Worm (Caenorhabditis elegans) whole organism, midembryonic: Measurements from ENCODE around the gene F10E7.2.
A peak's percentile ranks its signal among the peaks of the same experiment; 100 is the strongest.

Experiments
- T22C8.4 ChIP-seq: fragments of 200-800 bp; sonication (Bioruptor generic); IDR thresholded peaks from 2 replicates; pipeline ENCODE4 v1.3.6; 2022; ENCODE audit warnings: missing genetic modification characterization, missing compliant biosample characterization
- cog-1 ChIP-seq: sonication (generic microtip); optimal IDR thresholded peaks from 2 replicates; lab custom pipeline; 2016; ENCODE audit warnings: missing genetic modification characterization, missing compliant biosample characterization
- flt-1 ChIP-seq: fragments of 200-800 bp; sonication (Bioruptor generic); IDR thresholded peaks from 2 replicates; pipeline ENCODE4 v1.3.6; 2022; ENCODE audit warnings: missing genetic modification characterization, missing compliant biosample characterization
- klf-2 ChIP-seq: fragments of 200-800 bp; sonication (Bioruptor generic); conservative IDR thresholded peaks from 2 replicates; pipeline ENCODE4 v1.3.6; 2022; ENCODE audit warnings: missing genetic modification reagents, missing genetic modification characterization, missing compliant biosample characterization
- med-1 ChIP-seq: sonication (generic microtip); optimal IDR thresholded peaks from 2 replicates; lab custom pipeline; 2017; ENCODE audit warnings: missing genetic modification characterization, mild to moderate bottlenecking, missing compliant biosample characterization, antibody characterized with exemption, missing genetic modification reagents; ENCODE audit not compliant: insufficient read depth
- ref-1 ChIP-seq: fragments of 200-800 bp; sonication (Bioruptor generic); conservative IDR thresholded peaks from 2 replicates; pipeline ENCODE4 v1.3.6; 2022; ENCODE audit warnings: missing genetic modification reagents, missing genetic modification characterization, missing compliant biosample characterization
- tab-1 ChIP-seq: fragments of 200-800 bp; sonication (Bioruptor generic); IDR thresholded peaks from 2 replicates; pipeline ENCODE4 v1.3.6; 2022; ENCODE audit warnings: missing genetic modification characterization, missing compliant biosample characterization
- ztf-23 ChIP-seq: fragments of 200-800 bp; sonication (Bioruptor generic); IDR thresholded peaks from 2 replicates; pipeline ENCODE4 v1.3.6; 2022; ENCODE audit warnings: missing genetic modification reagents, missing genetic modification characterization, missing compliant biosample characterization
- ztf-29 ChIP-seq: fragments of 200-800 bp; sonication (Bioruptor generic); IDR thresholded peaks from 2 replicates; pipeline ENCODE4 v1.3.6; 2022; ENCODE audit warnings: missing genetic modification reagents, missing genetic modification characterization, missing compliant biosample characterization

F10E7.2 gene

DNA sequence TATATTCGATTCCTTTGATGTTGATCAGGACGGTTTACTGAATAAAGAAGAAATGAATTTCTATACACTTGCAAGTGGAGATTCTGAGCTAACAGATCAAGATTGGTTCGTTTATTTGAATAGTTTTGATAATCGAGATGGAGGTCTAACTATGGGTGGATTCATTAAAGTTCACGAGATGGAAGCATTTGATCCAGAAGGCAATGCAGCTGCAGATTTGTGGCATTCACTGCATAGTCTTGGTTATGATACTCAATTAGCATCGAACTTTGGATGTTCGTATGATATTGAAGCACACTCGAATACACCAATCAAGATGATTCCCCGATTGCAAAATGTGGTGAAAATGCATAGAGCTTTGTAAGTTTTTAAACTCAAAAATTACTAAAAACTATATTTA lies 26.1 kb upstream of the F10E7.2 start:
- TF ChIP-seq klf-2 (GFP tag; lab: Robert Waterston, UW), result no peak
- TF ChIP-seq cog-1, result no peak
- TF ChIP-seq tab-1 (GFP tag; lab: Robert Waterston, UW), result no peak
- TF ChIP-seq med-1 (GFP tag; lab: Kevin White, UChicago), result no peak
- TF ChIP-seq ztf-29 (GFP tag; lab: Robert Waterston, UW), result no peak
- TF ChIP-seq ztf-23, result no peak
- TF ChIP-seq ref-1, result no peak
- TF ChIP-seq T22C8.4, result no peak
- no peak for TF ChIP-seq flt-1 (GFP tag; lab: Robert Waterston, UW)

DNA sequence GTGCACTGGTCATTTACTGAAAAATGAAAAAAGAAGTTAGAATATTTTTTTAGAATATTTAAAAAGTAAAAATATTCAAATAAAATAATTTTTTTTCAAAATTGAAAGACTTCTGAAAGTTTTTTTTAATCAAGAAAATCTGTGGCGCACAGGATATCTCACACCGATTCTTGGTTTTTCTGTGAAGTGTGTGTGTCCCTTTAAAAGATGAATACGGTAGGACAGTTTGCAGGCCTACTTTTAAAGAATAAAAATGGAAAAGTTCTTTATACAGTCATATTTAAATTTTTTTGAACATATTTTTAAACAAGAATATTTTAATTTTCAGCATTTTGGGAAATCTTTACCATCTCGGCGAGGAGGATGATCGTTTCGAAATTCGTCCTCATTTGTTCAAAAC lies 23.5 kb upstream of the F10E7.2 start, which contains the start of gene mct-5:
mct-5 (minus strand) TSS at position 16 of the 400 bp plus-strand sequence.
- TF ChIP-seq T22C8.4 (no peak), cog-1 (no peak), ref-1 (no peak), klf-2 (GFP tag; lab: Robert Waterston, UW) (no peak), ztf-23 (no peak), ztf-29 (GFP tag; lab: Robert Waterston, UW) (no peak), tab-1 (GFP tag; lab: Robert Waterston, UW) (no peak), med-1 (GFP tag; lab: Kevin White, UChicago) (no peak), flt-1 (GFP tag; lab: Robert Waterston, UW) (no peak)

DNA sequence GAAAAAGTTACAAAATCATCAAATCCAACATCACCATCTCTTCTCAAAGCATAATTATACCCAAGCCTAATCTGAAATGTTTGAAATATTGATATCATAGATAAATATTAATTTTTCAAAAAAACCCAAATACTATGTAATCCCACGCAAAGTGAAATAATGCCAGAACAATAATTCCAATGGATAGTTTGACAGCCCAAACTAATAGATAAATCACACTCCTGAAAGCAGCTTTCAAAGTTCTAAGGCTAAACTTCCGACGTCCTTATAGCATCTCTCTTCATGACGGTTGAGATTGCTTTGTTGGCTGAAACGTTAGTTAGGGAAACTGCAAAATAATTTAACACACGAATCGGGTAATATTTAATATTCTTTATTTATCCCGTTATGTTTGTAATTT lies 22.8 kb upstream of the F10E7.2 start:
- TF ChIP-seq flt-1 (GFP tag; lab: Robert Waterston, UW) (no peak), klf-2 (GFP tag; lab: Robert Waterston, UW) (no peak), ztf-29 (GFP tag; lab: Robert Waterston, UW) (no peak), ztf-23 (no peak), tab-1 (GFP tag; lab: Robert Waterston, UW) (no peak), cog-1 (no peak), ref-1 (no peak), med-1 (GFP tag; lab: Kevin White, UChicago) (no peak), T22C8.4 (no peak)

DNA sequence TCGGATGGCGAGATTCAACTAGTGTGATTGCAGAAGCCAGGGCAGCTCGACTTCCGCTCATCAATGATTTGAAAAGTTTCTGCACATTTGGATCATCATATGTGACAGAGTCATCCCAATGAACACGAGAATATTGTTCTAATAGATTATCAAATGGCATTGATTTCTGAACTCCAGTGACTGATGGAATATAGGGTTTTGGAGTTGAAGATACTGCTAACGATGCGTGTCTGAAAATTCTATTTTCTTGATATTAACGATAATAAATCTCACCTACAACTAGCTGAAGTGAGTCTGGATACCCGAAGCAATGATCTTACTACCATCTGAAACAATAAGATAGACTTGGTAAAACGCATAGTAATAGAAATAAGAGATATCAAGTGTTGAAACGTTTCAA lies 21.2 kb upstream of the F10E7.2 start, which contains the start of gene mmaa-1:
mmaa-1 (minus strand) TSS at position 328 of the 400 bp plus-strand sequence.
- TF ChIP-seq tab-1 (GFP tag; lab: Robert Waterston, UW) (no peak), ztf-23 (no peak), ztf-29 (GFP tag; lab: Robert Waterston, UW) (no peak), T22C8.4 (no peak), med-1 (GFP tag; lab: Kevin White, UChicago) (no peak), ref-1 (no peak), flt-1 (GFP tag; lab: Robert Waterston, UW) (no peak), klf-2 (GFP tag; lab: Robert Waterston, UW) (no peak), cog-1 (no peak)

DNA sequence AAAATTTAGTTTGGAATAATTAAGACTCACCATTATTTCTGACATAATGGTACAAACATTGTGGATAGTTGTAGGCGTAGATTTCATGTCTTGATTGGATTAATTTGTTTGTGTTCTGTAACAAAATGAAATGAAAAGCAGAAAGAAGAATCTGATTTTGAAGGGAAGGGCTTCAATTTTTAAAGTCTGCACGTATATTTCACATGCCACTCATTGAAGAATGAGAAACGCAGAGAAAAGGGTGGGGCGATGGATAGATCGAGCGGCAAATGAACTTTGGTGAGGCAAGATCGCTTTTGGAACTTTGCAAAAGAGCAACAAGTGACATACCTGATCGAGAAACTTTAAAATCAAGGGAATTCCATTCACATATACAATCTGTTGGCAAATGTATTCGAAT lies 19.8 kb upstream of the F10E7.2 start:
- no peak for TF ChIP-seq med-1 (GFP tag; lab: Kevin White, UChicago)
- no peak for TF ChIP-seq ztf-29 (GFP tag; lab: Robert Waterston, UW)
- TF ChIP-seq ref-1, result no peak
- no peak for TF ChIP-seq flt-1 (GFP tag; lab: Robert Waterston, UW)
- no peak for TF ChIP-seq klf-2 (GFP tag; lab: Robert Waterston, UW)
- no peak for TF ChIP-seq T22C8.4
- no peak for TF ChIP-seq ztf-23
- no peak for TF ChIP-seq tab-1 (GFP tag; lab: Robert Waterston, UW)
- no peak for TF ChIP-seq cog-1

DNA sequence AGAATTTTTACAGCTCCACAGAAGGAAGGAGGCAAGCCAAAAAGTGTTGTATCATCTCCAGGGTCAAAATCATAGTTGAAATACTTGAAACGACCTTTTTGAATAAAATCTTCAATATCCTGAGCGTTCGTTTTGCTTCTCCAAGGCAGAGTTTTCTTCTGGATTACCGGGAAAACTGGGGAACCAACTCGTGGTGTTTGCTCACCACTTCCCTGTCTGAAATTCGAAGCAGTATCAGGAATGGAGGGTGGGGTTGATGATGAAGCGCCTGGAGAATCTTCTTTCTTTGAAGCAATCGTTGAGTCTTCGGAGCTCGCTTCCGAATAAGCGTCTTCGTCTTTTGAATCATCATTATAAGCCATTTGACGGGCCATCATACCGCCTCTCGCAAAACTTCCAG lies 18.9 kb upstream of the F10E7.2 start:
- TF ChIP-seq tab-1 (GFP tag; lab: Robert Waterston, UW) (no peak), klf-2 (GFP tag; lab: Robert Waterston, UW) (no peak), ztf-29 (GFP tag; lab: Robert Waterston, UW) (no peak), ztf-23 (no peak), ref-1 (no peak), T22C8.4 (no peak), cog-1 (no peak), flt-1 (GFP tag; lab: Robert Waterston, UW) (no peak), med-1 (GFP tag; lab: Kevin White, UChicago) (no peak)

DNA sequence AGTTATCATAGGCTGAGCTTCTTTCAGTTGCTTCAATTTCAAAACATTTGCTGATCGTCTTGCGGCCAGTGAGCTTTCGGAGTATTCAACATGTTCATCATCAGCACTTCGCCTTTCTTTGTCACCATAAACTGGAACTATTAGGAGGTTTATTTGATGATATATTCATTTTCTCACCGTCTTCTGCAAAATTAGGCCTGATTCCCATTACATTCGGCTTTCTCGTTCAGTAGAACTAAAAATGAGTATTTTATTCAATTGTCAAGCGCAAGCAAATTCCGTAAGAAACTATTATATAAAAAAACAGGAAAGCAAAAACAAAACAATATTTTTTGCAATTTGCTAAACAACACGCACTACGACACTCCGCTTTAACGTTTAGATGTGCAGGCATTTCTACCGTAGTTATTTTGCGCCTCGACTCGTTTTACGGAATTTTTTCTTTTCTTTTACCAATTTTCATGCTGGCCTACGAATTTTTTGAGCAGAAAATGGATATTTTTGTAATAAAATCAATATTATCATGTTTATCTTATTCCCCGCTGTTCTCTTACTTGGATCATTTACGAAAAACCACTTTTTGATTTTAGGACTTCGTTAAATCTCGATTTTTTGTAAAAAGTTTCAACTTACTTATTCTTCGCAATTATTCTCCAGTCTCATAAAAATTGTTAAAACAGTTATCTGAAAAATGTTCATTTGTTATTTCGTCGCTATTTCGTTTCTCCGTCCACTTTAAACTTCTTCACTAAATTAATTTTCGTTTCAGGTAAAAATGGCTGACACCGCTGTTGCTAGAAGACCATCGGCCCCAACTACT lies 17.0 kb upstream of the F10E7.2 start, which contains the start of the genes farl-11 and rpl-33:
farl-11 (minus strand) TSS at position 242 of the 820 bp plus-strand sequence.
rpl-33 (plus strand) TSS at position 770 of the 820 bp plus-strand sequence.
- TF ChIP-seq ztf-23, result peak; percentile 57; the same call in 1 of the 2 replicates
- TF ChIP-seq med-1 (GFP tag; lab: Kevin White, UChicago), result no peak
- 0 out of 2 replicates have a peak, but pooled peaks have one; percentile 32 for TF ChIP-seq flt-1 (GFP tag; lab: Robert Waterston, UW)

DNA sequence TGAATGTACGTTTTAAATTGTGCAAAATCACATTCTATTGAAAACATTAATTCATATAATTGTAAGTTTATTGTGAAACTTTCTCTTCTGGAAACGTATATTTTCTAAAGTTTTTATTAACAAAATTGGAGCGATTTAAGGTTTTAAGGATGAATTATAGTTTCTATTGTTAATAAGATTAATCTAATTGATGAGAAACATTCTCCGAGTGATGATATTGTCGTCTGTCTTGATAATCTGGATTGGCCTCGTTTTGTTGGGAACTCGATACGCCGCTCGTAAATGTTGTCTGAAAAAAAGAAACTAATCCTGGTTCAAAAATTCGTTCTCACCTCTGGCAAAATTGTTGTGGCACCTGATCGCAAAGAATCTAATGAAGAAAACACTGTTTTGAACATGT lies 15.7 kb upstream of the F10E7.2 start:
- TF ChIP-seq T22C8.4, result no peak
- no peak for TF ChIP-seq med-1 (GFP tag; lab: Kevin White, UChicago)
- no peak for TF ChIP-seq flt-1 (GFP tag; lab: Robert Waterston, UW)
- TF ChIP-seq ztf-29 (GFP tag; lab: Robert Waterston, UW), result no peak
- TF ChIP-seq klf-2 (GFP tag; lab: Robert Waterston, UW), result no peak
- no peak for TF ChIP-seq ref-1
- no peak for TF ChIP-seq cog-1
- no peak for TF ChIP-seq tab-1 (GFP tag; lab: Robert Waterston, UW)
- TF ChIP-seq ztf-23, result no peak

DNA sequence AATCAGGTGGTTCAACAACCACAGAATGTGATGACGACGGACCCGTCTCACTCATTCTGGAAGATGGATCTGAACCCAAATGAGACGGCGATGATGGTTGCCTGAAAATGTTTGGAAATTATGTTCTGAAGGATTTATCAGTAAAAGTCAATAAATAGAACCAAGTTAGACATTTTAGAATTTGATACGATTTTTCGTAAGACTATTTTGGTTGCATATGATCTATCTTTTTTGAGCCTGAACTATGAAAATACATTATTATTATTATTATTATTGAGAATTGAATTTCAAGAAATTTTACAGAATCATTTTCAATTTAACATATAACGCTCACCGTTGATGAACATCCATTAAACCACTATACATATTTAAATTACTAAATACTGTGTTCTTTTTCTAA lies 12.1 kb upstream of the F10E7.2 start, which contains the start of gene F10E7.9:
F10E7.9 (minus strand) TSS at position 101 of the 400 bp plus-strand sequence.
- no peak for TF ChIP-seq klf-2 (GFP tag; lab: Robert Waterston, UW)
- TF ChIP-seq ztf-23, result no peak
- no peak for TF ChIP-seq tab-1 (GFP tag; lab: Robert Waterston, UW)
- no peak for TF ChIP-seq ztf-29 (GFP tag; lab: Robert Waterston, UW)
- TF ChIP-seq T22C8.4, result no peak
- no peak for TF ChIP-seq flt-1 (GFP tag; lab: Robert Waterston, UW)
- no peak for TF ChIP-seq med-1 (GFP tag; lab: Kevin White, UChicago)
- no peak for TF ChIP-seq ref-1
- no peak for TF ChIP-seq cog-1
